Worm (Caenorhabditis elegans) whole organism, L4 larva: ENCODE measurements around the gene efl-3.
"Not testable (repeated sequence)": the region's sequence is repeated elsewhere in the genome, so short reads cannot be mapped to it uniquely, and the experiment has no call there.

Experiments
- aha-1 ChIP-seq: fragments of 150-350 bp; peaks from one replicate; lab custom pipeline; 2014; ENCODE audit warnings: missing biosample characterization, missing genetic modification characterization
- ceh-32 ChIP-seq: sonication (generic microtip); optimal IDR thresholded peaks from 2 replicates; lab custom pipeline; 2016; ENCODE audit warnings: mild to moderate bottlenecking, missing genetic modification characterization, missing compliant biosample characterization; ENCODE audit not compliant: poor library complexity
- daf-16 ChIP-seq, 3 experiments: sonication (generic microtip); optimal IDR thresholded peaks; 2 replicates each; lab custom pipeline; 2016 to 2017; ENCODE audit warnings: missing genetic modification characterization in 3 of 3, missing genetic modification reagents in 3 of 3, mild to moderate bottlenecking in 2 of 3, missing compliant biosample characterization in 2 of 3, missing biosample characterization in 1 of 3, moderate library complexity in 1 of 3
- daf-19 ChIP-seq: fragments of 200-800 bp; sonication (Bioruptor generic); conservative IDR thresholded peaks from 2 replicates; pipeline ENCODE4 v1.3.6; 2022; ENCODE audit warnings: missing genetic modification characterization, missing compliant biosample characterization
- dpl-1 ChIP-seq: fragments of 150-350 bp; optimal IDR thresholded peaks from 2 replicates; lab custom pipeline; 2014; ENCODE audit warnings: missing biosample characterization, missing genetic modification reagents, missing genetic modification characterization
- dve-1 ChIP-seq: sonication (generic microtip); optimal IDR thresholded peaks from 2 replicates; lab custom pipeline; 2017; ENCODE audit warnings: antibody characterized with exemption, mild to moderate bottlenecking, missing genetic modification characterization, missing compliant biosample characterization; ENCODE audit not compliant: insufficient read depth
- egl-43 ChIP-seq: fragments of 200-800 bp; sonication (Bioruptor generic); IDR thresholded peaks from 2 replicates; pipeline ENCODE4 v1.3.6; 2022; ENCODE audit warnings: missing genetic modification reagents, missing genetic modification characterization, missing compliant biosample characterization
- fos-1 ChIP-seq: fragments of 150-350 bp; optimal IDR thresholded peaks from 2 replicates; lab custom pipeline; 2014; ENCODE audit warnings: missing biosample characterization, missing genetic modification characterization
- hif-1 ChIP-seq, 2 experiments: sonication (generic microtip); optimal IDR thresholded peaks; 2 replicates each; lab custom pipeline; 2016 to 2017; ENCODE audit warnings: missing compliant biosample characterization in 2 of 2, missing genetic modification characterization in 2 of 2, missing genetic modification reagents in 2 of 2, missing genotype in 2 of 2, mild to moderate bottlenecking in 1 of 2
- hlh-11 ChIP-seq: fragments of 200-800 bp; sonication (Bioruptor generic); optimal IDR thresholded peaks from 2 replicates; lab custom pipeline; 2018; ENCODE audit warnings: mild to moderate bottlenecking, missing genetic modification characterization, missing compliant biosample characterization
- lim-7 ChIP-seq: fragments of 200-800 bp; sonication (Bioruptor generic); IDR thresholded peaks from 2 replicates; pipeline ENCODE4 v1.3.6; 2022; ENCODE audit warnings: missing genetic modification characterization, missing compliant biosample characterization
- lin-15B ChIP-seq: fragments of 150-350 bp; sonication (generic microtip); optimal IDR thresholded peaks from 3 replicates; lab custom pipeline; 2014; ENCODE audit warnings: missing biosample characterization, missing genetic modification characterization
- lir-3 ChIP-seq: sonication (generic microtip); optimal IDR thresholded peaks from 2 replicates; lab custom pipeline; 2016; ENCODE audit warnings: mild to moderate bottlenecking, missing genetic modification characterization, missing compliant biosample characterization
- mdt-29 ChIP-seq: fragments of 200-800 bp; sonication (Bioruptor generic); IDR thresholded peaks from 2 replicates; pipeline ENCODE4 v1.3.6; 2022; ENCODE audit warnings: missing genetic modification reagents, missing genetic modification characterization, missing compliant biosample characterization
- mep-1 ChIP-seq: fragments of 150-350 bp; sonication (generic microtip); optimal IDR thresholded peaks from 3 replicates; lab custom pipeline; 2014; ENCODE audit warnings: missing biosample characterization, missing genetic modification characterization
- mxl-2 ChIP-seq: fragments of 200-800 bp; sonication (Bioruptor generic); conservative IDR thresholded peaks from 2 replicates; pipeline ENCODE4 v1.3.6; 2022; ENCODE audit warnings: missing genetic modification reagents, missing genetic modification characterization, missing compliant biosample characterization
- mxl-3 ChIP-seq: fragments of 200-800 bp; sonication (Bioruptor generic); optimal IDR thresholded peaks from 2 replicates; lab custom pipeline; 2018; ENCODE audit warnings: mild to moderate bottlenecking, missing genetic modification characterization, missing compliant biosample characterization
- nhr-102 ChIP-seq: sonication (generic microtip); optimal IDR thresholded peaks from 2 replicates; lab custom pipeline; 2016; ENCODE audit warnings: mild to moderate bottlenecking, missing genetic modification characterization, moderate library complexity, missing compliant biosample characterization
- nhr-28 ChIP-seq: fragments of 150-350 bp; optimal IDR thresholded peaks from 2 replicates; lab custom pipeline; 2014; ENCODE audit warnings: missing biosample characterization, missing genetic modification characterization
- nhr-41 ChIP-seq: fragments of 200-800 bp; sonication (Bioruptor generic); IDR thresholded peaks from 2 replicates; pipeline ENCODE4 v1.3.6; 2022; ENCODE audit warnings: missing genetic modification reagents, missing genetic modification characterization, missing compliant biosample characterization
- nhr-77 ChIP-seq: fragments of 150-350 bp; optimal IDR thresholded peaks from 2 replicates; lab custom pipeline; 2014; ENCODE audit warnings: missing biosample characterization, missing genetic modification characterization
- php-3 ChIP-seq: fragments of 200-800 bp; sonication (Bioruptor generic); IDR thresholded peaks from 2 replicates; pipeline ENCODE4 v1.3.6; 2022; ENCODE audit warnings: missing genetic modification reagents, missing genetic modification characterization, missing compliant biosample characterization
- pqm-1 ChIP-seq: sonication (generic microtip); optimal IDR thresholded peaks from 2 replicates; lab custom pipeline; 2017; ENCODE audit warnings: missing biosample characterization, missing genetic modification characterization
- unc-39 ChIP-seq: sonication (generic microtip); optimal IDR thresholded peaks from 2 replicates; lab custom pipeline; 2017; ENCODE audit warnings: missing biosample characterization, missing genetic modification characterization
- unc-62 ChIP-seq, 3 experiments: fragments of 150-350 bp in 1 of 3; sonication (generic microtip); optimal IDR thresholded peaks in 2 of 3; peaks in 1 of 3; 1 replicate in 1 of 3; 2 replicates in 2 of 3; lab custom pipeline; 2014 to 2017; ENCODE audit warnings: missing biosample characterization in 3 of 3, missing genetic modification characterization in 3 of 3, missing genetic modification reagents in 3 of 3, missing genotype in 1 of 3
- ztf-11 ChIP-seq: fragments of 150-350 bp; optimal IDR thresholded peaks from 2 replicates; lab custom pipeline; 2014; ENCODE audit warnings: missing biosample characterization, missing genetic modification characterization
- ztf-7 ChIP-seq: fragments of 150-350 bp; optimal IDR thresholded peaks from 2 replicates; lab custom pipeline; 2014; ENCODE audit warnings: missing biosample characterization, missing genetic modification characterization

Gene efl-3

ce11 chrII:8412935-8413334, 464 bp downstream of the efl-3 start:
- TF ChIP-seq hlh-11 (tag; lab: Kevin White, UChicago) (peak; percentile 88), dve-1 (peak; percentile 70), php-3 (GFP tag; lab: Robert Waterston, UW) (peak; percentile 82), nhr-41 (GFP tag; lab: Robert Waterston, UW) (no peak), nhr-102 (tag; lab: Kevin White, UChicago) (peak; percentile 32), nhr-28 (tag; lab: Kevin White, UChicago) (peak; percentile 45), unc-62 (GFP tag; optimal IDR thresholded peaks at IDR 0.05 in 1 of 2; lab: Kevin White, UChicago) (no peak), unc-62 (tag; optimal IDR thresholded peaks at IDR 0.05; lab: Kevin White, UChicago) (no peak), daf-16 (GFP tag; optimal IDR thresholded peaks at IDR 0.05; lab: Kevin White, UChicago) (no peak), daf-16 (tag; optimal IDR thresholded peaks at IDR 0.05; lab: Kevin White, UChicago) (peak; percentile 94)

- no peak for TF ChIP-seq dpl-1 (GFP tag; lab: Kevin White, UChicago)
- no peak for TF ChIP-seq lin-15B (tag; lab: Kevin White, UChicago)
- no peak for TF ChIP-seq pqm-1 (tag; lab: Kevin White, UChicago)
These were observed 2.6 kb downstream of the efl-3 start for ce11 chrII:8415035-8415434.

ce11 chrII:8415462-8416037, 3.1 kb downstream of the efl-3 start:
- TF ChIP-seq unc-62 (GFP tag; optimal IDR thresholded peaks at IDR 0.05 in 1 of 2; lab: Kevin White, UChicago), result peak in 1 of 2 experiments; percentile 5
- TF ChIP-seq unc-62 (tag; optimal IDR thresholded peaks at IDR 0.05; lab: Kevin White, UChicago), result no peak
- TF ChIP-seq ztf-11 (tag; lab: Kevin White, UChicago), result no peak
- TF ChIP-seq lir-3 (tag; lab: Kevin White, UChicago), result no peak

DNA sequence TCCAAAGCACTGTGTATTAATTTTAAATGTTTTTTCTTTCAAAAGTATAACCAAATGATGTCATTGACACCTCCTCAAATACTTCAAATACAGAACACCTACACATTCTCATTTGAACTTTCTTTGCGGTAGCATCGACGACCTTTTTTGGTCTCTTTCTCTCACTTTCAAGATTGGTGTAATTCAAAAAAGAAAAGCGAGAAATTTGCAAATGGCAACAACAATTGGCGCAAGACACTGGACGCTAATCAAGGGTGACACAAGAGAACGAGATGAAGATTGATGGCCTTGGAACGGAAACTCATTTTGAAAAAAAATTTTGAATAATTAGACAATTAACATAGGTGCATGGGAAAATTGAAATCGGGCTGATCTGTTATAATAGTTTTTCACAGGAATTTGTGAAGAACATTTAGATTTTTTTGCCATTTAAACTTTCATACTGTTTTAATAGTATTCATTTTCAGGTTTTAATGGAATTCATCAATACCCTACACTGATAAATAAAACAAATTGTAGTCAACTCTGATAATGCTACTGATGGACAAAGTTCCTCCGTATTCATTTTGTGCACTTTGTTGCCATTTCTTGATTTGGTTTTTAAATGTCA, 4.7 kb downstream of the efl-3 start, which contains the start of gene fdgt-2:
Gene fdgt-2 (plus strand): TSS at position 560 of the 610 bp plus-strand sequence.
- TF ChIP-seq lin-15B (tag; lab: Kevin White, UChicago) (no peak), egl-43 (GFP tag; lab: Robert Waterston, UW) (no peak), nhr-28 (tag; lab: Kevin White, UChicago) (peak; percentile 25), aha-1 (tag; lab: Kevin White, UChicago) (peak; percentile 42), daf-16 (GFP tag; optimal IDR thresholded peaks at IDR 0.05; lab: Kevin White, UChicago) (no peak), daf-16 (tag; optimal IDR thresholded peaks at IDR 0.05; lab: Kevin White, UChicago) (peak; percentile 59), nhr-77 (tag; lab: Kevin White, UChicago) (no peak), unc-62 (GFP tag; optimal IDR thresholded peaks at IDR 0.05 in 1 of 2; lab: Kevin White, UChicago) (peak in 1 of 2 experiments; percentile 95), unc-62 (tag; optimal IDR thresholded peaks at IDR 0.05; lab: Kevin White, UChicago) (no peak), daf-19 (GFP tag; lab: Robert Waterston, UW) (no peak), mdt-29 (GFP tag; lab: Robert Waterston, UW) (no peak)

DNA sequence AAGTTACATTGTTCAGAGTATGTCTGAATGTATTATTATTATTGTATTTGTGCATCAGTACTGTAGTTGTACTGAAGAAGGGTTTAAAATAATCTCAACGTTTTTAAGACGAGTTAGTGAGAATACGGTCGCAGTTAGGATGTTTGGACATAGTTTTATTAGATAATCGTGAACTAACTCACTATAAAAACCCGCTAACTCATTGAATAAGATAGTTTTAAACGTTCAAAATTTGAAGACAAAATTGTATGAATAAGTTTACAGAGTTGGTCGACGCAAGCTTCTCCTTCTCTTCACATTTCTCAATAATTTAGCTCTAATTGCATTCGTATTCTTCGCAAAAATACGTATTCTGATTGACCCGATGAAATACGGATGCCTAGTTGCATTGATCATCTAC, 6.5 kb downstream of the efl-3 start:
- no peak for TF ChIP-seq egl-43 (GFP tag; lab: Robert Waterston, UW)
- peak; percentile 19 for TF ChIP-seq mep-1 (tag; lab: Kevin White, UChicago)

DNA sequence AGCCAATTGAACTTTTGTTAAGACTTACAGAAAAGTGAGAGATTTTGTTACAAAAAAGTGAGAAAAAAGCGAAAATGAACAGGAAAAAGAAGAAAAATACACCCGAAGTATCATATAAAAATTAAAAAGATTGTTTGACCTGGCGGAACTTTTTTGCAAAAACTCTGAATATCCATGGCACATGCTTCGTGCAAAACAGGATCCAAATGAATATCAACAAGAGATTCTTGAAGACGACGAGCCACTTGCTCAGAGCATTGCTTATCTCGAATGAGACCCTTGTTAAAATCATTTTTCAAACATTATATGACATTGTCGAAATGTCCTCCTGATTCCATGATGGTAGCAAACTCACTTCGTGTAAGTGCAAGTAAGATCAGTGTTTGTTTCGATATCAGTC, 7.3 kb downstream of the efl-3 start, which contains the start of gene F14E5.8:
Gene F14E5.8 (plus strand): TSS at position 301 of the 400 bp plus-strand sequence.
- TF ChIP-seq unc-39 (tag; lab: Kevin White, UChicago); lim-7; mxl-3: not testable (repeated sequence)
- TF ChIP-seq, all 104 proteins: peak for 0; not testable (repeated sequence) for 104

ce11 chrII:8420775-8421388, 8.4 kb downstream of the efl-3 start:
- TF ChIP-seq mep-1 (tag; lab: Kevin White, UChicago), result peak; percentile 39
- TF ChIP-seq fos-1 (tag; lab: Kevin White, UChicago), result no peak
- TF ChIP-seq ceh-32 (tag; lab: Kevin White, UChicago), result no peak
- no peak for TF ChIP-seq mxl-2
- TF ChIP-seq hif-1 (tag; optimal IDR thresholded peaks at IDR 0.05; lab: Kevin White, UChicago), result no peak
- TF ChIP-seq ztf-7 (tag; lab: Kevin White, UChicago), result peak; percentile 82
- no peak for TF ChIP-seq hlh-11 (tag; lab: Kevin White, UChicago)
- TF ChIP-seq lin-15B (tag; lab: Kevin White, UChicago), result no peak
